Worm (Caenorhabditis elegans): ENCODE measurements around the gene agxt-1.

DNA sequence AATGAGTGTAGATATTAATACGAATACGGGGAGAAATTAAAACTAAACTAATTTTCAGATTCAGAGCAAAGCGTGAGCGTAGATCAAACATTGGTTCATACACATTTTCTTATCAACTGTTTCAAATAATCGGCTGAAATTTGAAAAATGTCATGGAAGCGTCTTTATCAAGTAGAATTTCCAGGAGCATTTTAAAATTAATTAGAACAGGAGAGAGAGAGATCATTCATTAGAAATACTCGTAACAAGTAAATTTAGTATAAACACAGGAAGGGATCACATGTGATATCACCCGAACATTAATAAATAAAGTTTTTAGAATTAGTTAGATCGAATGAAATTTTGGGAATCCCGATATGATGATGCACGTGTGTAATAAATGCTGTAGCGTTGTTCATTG lies 38.5 kb upstream of the agxt-1 start, which contains the start of gene pho-13:
- no peak for TF ChIP-seq ama-1 (optimal IDR thresholded peaks at IDR 0.05)
- no peak for TF ChIP-seq pes-1 (GFP tag; IDR thresholded peaks at IDR 0.05)
- no peak for TF ChIP-seq hnd-1 (tag; optimal IDR thresholded peaks at IDR 0.05)
- TF ChIP-seq ceh-13 (GFP tag; optimal IDR thresholded peaks at IDR 0.05): no peak
- TF ChIP-seq flt-1 (GFP tag; IDR thresholded peaks at IDR 0.05): no peak

All from whole organism, early embryonic.